Fruit fly (Drosophila melanogaster) whole organism, embryonic: Measurements from ENCODE around the gene orion.

ENCODE experiments used
- ATbp ChIP-seq: fragments of 200-800 bp; sonication (Bioruptor generic); optimal IDR thresholded peaks from 2 replicates; lab custom pipeline; 2017; ENCODE audit warnings: missing biosample characterization, mild to moderate bottlenecking, missing genetic modification characterization, missing genetic modification reagents
- CG10267 ChIP-seq: fragments of 200-800 bp; sonication (Bioruptor generic); optimal IDR thresholded peaks from 2 replicates; lab custom pipeline; 2018; ENCODE audit warnings: missing biosample characterization, mild to moderate bottlenecking, missing genetic modification characterization, moderate library complexity
- CG10979 ChIP-seq: fragments of 200-800 bp; sonication (Bioruptor generic); optimal IDR thresholded peaks from 2 replicates; lab custom pipeline; 2018; ENCODE audit warnings: missing biosample characterization, mild to moderate bottlenecking, missing genetic modification characterization, moderate library complexity
- CG11723 ChIP-seq: fragments of 200-800 bp; sonication (Bioruptor generic); optimal IDR thresholded peaks from 2 replicates; lab custom pipeline; 2017; ENCODE audit warnings: missing biosample characterization, mild to moderate bottlenecking, missing genetic modification characterization
- CG12391 ChIP-seq: fragments of 200-800 bp; sonication (Bioruptor generic); optimal IDR thresholded peaks from 3 replicates; lab custom pipeline; 2018; ENCODE audit warnings: missing biosample characterization, mild to moderate bottlenecking, missing genetic modification characterization, moderate library complexity
- CG13424 ChIP-seq: fragments of 200-800 bp; sonication (Bioruptor generic); optimal IDR thresholded peaks from 2 replicates; lab custom pipeline; 2019; ENCODE audit warnings: missing biosample characterization, mild to moderate bottlenecking, missing genetic modification characterization, moderate library complexity
- CG14441 ChIP-seq: fragments of 200-800 bp; sonication (Bioruptor generic); IDR thresholded peaks from 2 replicates; pipeline ENCODE4 v1.3.6; 2022; ENCODE audit warnings: missing biosample characterization, missing genetic modification characterization
- CG15073 ChIP-seq: fragments of 200-800 bp; sonication (Bioruptor generic); optimal IDR thresholded peaks from 2 replicates; lab custom pipeline; 2016; ENCODE audit warnings: missing biosample characterization, missing genetic modification characterization
- CG15479 ChIP-seq: fragments of 200-800 bp; sonication (Bioruptor generic); optimal IDR thresholded peaks from 3 replicates; lab custom pipeline; 2019; ENCODE audit warnings: missing biosample characterization, mild to moderate bottlenecking, missing genetic modification characterization, moderate library complexity
- CG15514 ChIP-seq: fragments of 200-800 bp; sonication (Bioruptor generic); optimal IDR thresholded peaks from 3 replicates; lab custom pipeline; 2017; ENCODE audit warnings: missing biosample characterization, missing genetic modification characterization, mild to moderate bottlenecking, moderate library complexity, missing genetic modification reagents
- CG17359 ChIP-seq: fragments of 200-800 bp; sonication (Bioruptor generic); optimal IDR thresholded peaks from 3 replicates; lab custom pipeline; 2018; ENCODE audit warnings: missing biosample characterization, mild to moderate bottlenecking, missing genetic modification characterization, moderate library complexity
- CG2712 ChIP-seq: fragments of 200-800 bp; optimal IDR thresholded peaks from 3 replicates; lab custom pipeline; 2019; ENCODE audit warnings: missing biosample characterization, mild to moderate bottlenecking, missing genetic modification characterization, moderate library complexity
- CG2875 ChIP-seq: fragments of 200-800 bp; sonication (Bioruptor generic); optimal IDR thresholded peaks from 2 replicates; lab custom pipeline; 2017; ENCODE audit warnings: missing biosample characterization, mild to moderate bottlenecking, missing genetic modification characterization, missing genetic modification reagents
- CG30431 ChIP-seq: fragments of 200-800 bp; sonication (Bioruptor generic); optimal IDR thresholded peaks from 2 replicates; lab custom pipeline; 2017; ENCODE audit warnings: missing biosample characterization, missing genetic modification characterization
- CG3281 ChIP-seq: fragments of 200-800 bp; sonication (Bioruptor generic); optimal IDR thresholded peaks from 3 replicates; lab custom pipeline; 2017; ENCODE audit warnings: missing biosample characterization, mild to moderate bottlenecking, missing genetic modification characterization
- CG3726 ChIP-seq: fragments of 200-800 bp; sonication (Bioruptor generic); IDR thresholded peaks from 3 replicates; pipeline ENCODE4, ENCODE4 v1.3.6; 2022; ENCODE audit warnings: missing biosample characterization, missing genetic modification characterization
- CG7786 ChIP-seq: fragments of 200-800 bp; sonication (Bioruptor generic); optimal IDR thresholded peaks from 2 replicates; lab custom pipeline; 2016; ENCODE audit warnings: missing biosample characterization, missing genetic modification characterization
- Chrac-16 ChIP-seq: fragments of 200-800 bp; sonication (Bioruptor generic); optimal IDR thresholded peaks from 3 replicates; lab custom pipeline; 2016; ENCODE audit warnings: missing biosample characterization, missing genetic modification characterization
- CoRest ChIP-seq: fragments of 200-800 bp; sonication (Bioruptor generic); optimal IDR thresholded peaks from 3 replicates; lab custom pipeline; 2018; ENCODE audit warnings: missing biosample characterization, mild to moderate bottlenecking, missing genetic modification characterization, moderate library complexity
- Dfd ChIP-seq, 2 experiments: fragments of >200 bp; optimal IDR thresholded peaks; 2 replicates each; lab custom pipeline; 2017; ENCODE audit warnings: missing biosample characterization in 2 of 2, missing genetic modification characterization in 2 of 2
- Dip2 ChIP-seq: fragments of 200-800 bp; sonication (Bioruptor generic); IDR thresholded peaks from 2 replicates; pipeline ENCODE4 v1.3.6; 2022; ENCODE audit warnings: missing biosample characterization, missing genetic modification characterization
- Fer3 ChIP-seq: fragments of 200-800 bp; sonication (Bioruptor generic); optimal IDR thresholded peaks from 2 replicates; lab custom pipeline; 2018; ENCODE audit warnings: missing biosample characterization, mild to moderate bottlenecking, missing genetic modification characterization, moderate library complexity
- Hr78 ChIP-seq, 2 experiments: fragments of 200-800 bp in 1 of 2; fragments of >200 bp in 1 of 2; sonication (Bioruptor generic) in 1 of 2; optimal IDR thresholded peaks; 2 replicates each; lab custom pipeline; 2017 to 2019; ENCODE audit warnings: missing biosample characterization in 2 of 2, missing genetic modification characterization in 2 of 2, mild to moderate bottlenecking in 1 of 2, moderate library complexity in 1 of 2
- PHDP ChIP-seq: fragments of 200-800 bp; sonication (Bioruptor generic); optimal IDR thresholded peaks from 3 replicates; lab custom pipeline; 2018; ENCODE audit warnings: missing biosample characterization, mild to moderate bottlenecking, missing genetic modification characterization, moderate library complexity
- Ptx1 ChIP-seq: fragments of 200-800 bp; sonication (Bioruptor generic); IDR thresholded peaks from 2 replicates; pipeline ENCODE4 v1.3.6; 2022; ENCODE audit warnings: missing biosample characterization, missing genetic modification characterization
- Ravus ChIP-seq: fragments of 200-800 bp; sonication (Bioruptor generic); IDR thresholded peaks from 2 replicates; pipeline ENCODE4 v1.3.6; 2022; ENCODE audit warnings: missing biosample characterization, missing genetic modification characterization
- Rfx ChIP-seq: fragments of 200-800 bp; sonication (Bioruptor generic); IDR thresholded peaks from 2 replicates; pipeline ENCODE4 v1.3.6; 2022; ENCODE audit warnings: missing biosample characterization, missing genetic modification characterization
- Sox102F ChIP-seq: fragments of 200-800 bp; sonication (Bioruptor generic); optimal IDR thresholded peaks from 2 replicates; lab custom pipeline; 2018; ENCODE audit warnings: missing biosample characterization, mild to moderate bottlenecking, missing genetic modification characterization, moderate library complexity
- Xbp1 ChIP-seq: fragments of 200-800 bp; sonication (Bioruptor generic); optimal IDR thresholded peaks from 3 replicates; lab custom pipeline; 2016; ENCODE audit warnings: missing biosample characterization, mild to moderate bottlenecking, missing genetic modification characterization
- ase ChIP-seq: fragments of 200-800 bp; sonication (Bioruptor generic); IDR thresholded peaks from 3 replicates; pipeline ENCODE4 v1.3.6; 2022; ENCODE audit warnings: missing biosample characterization, missing genetic modification characterization
- dati ChIP-seq: fragments of 200-800 bp; sonication (Bioruptor generic); IDR thresholded peaks from 2 replicates; pipeline ENCODE4 v1.3.6; 2022; ENCODE audit warnings: missing biosample characterization, missing genetic modification characterization
- dysf ChIP-seq: fragments of 200-800 bp; sonication (Bioruptor generic); IDR thresholded peaks from 3 replicates; pipeline ENCODE4 v1.3.6; 2022; ENCODE audit warnings: missing biosample characterization, missing genetic modification characterization
- esg ChIP-seq: fragments of 200-800 bp; sonication (Bioruptor generic); conservative IDR thresholded peaks from 2 replicates; pipeline ENCODE4 v1.3.6; 2022; ENCODE audit warnings: missing biosample characterization, missing genetic modification characterization
- fd64A ChIP-seq: fragments of 200-800 bp; sonication (Bioruptor generic); optimal IDR thresholded peaks from 3 replicates; lab custom pipeline; 2018; ENCODE audit warnings: missing biosample characterization, mild to moderate bottlenecking, missing genetic modification characterization
- fu2 ChIP-seq: fragments of 200-800 bp; sonication (Bioruptor generic); optimal IDR thresholded peaks from 2 replicates; lab custom pipeline; 2016; ENCODE audit warnings: missing biosample characterization, missing genetic modification characterization
- hkb ChIP-seq, 2 experiments: fragments of 200-800 bp in 1 of 2; fragments of >200 bp in 1 of 2; sonication (Bioruptor generic) in 1 of 2; IDR thresholded peaks in 1 of 2; optimal IDR thresholded peaks in 1 of 2; 2 replicates each; pipeline versions ENCODE4 v1.3.6 to Lab custom; 2017 to 2022; ENCODE audit warnings: missing biosample characterization in 1 of 2, missing genetic modification characterization in 1 of 2
- ind ChIP-seq: fragments of 200-800 bp; sonication (Bioruptor generic); optimal IDR thresholded peaks from 3 replicates; lab custom pipeline; 2016; ENCODE audit warnings: missing biosample characterization, missing genetic modification characterization
- nmo ChIP-seq: fragments of 200-800 bp; sonication (Bioruptor generic); optimal IDR thresholded peaks from 2 replicates; lab custom pipeline; 2018; ENCODE audit warnings: missing biosample characterization, mild to moderate bottlenecking, missing genetic modification characterization, moderate library complexity
- pan ChIP-seq, 4 experiments: fragments of >200 bp in 3 of 4; fragments of 200-800 bp in 1 of 4; sonication (Bioruptor generic) in 1 of 4; optimal IDR thresholded peaks in 3 of 4; IDR thresholded peaks in 1 of 4; 2 replicates each; pipeline versions ENCODE4 v1.3.6 to Lab custom; 2017 to 2022; ENCODE audit warnings: missing biosample characterization in 2 of 4, missing genetic modification characterization in 2 of 4, mixed read lengths in 1 of 4
- psq ChIP-seq: fragments of 200-800 bp; sonication (Bioruptor generic); optimal IDR thresholded peaks from 2 replicates; lab custom pipeline; 2017; ENCODE audit warnings: missing biosample characterization, missing genetic modification characterization
- ranshi ChIP-seq: fragments of 200-800 bp; sonication (Bioruptor generic); IDR thresholded peaks from 2 replicates; pipeline ENCODE4 v1.3.6; 2022; ENCODE audit warnings: missing biosample characterization, missing genetic modification characterization
- sens ChIP-seq: fragments of 200-800 bp; sonication (Bioruptor generic); peaks from one replicate; lab custom pipeline; 2016; ENCODE audit warnings: missing biosample characterization, missing genetic modification characterization
- seq ChIP-seq: fragments of 200-800 bp; sonication (Bioruptor generic); IDR thresholded peaks from 2 replicates; pipeline ENCODE4 v1.3.6; 2022; ENCODE audit warnings: missing biosample characterization, missing genetic modification characterization
- slbo ChIP-seq: fragments of 200-800 bp; sonication (Bioruptor generic); IDR thresholded peaks from 2 replicates; pipeline ENCODE4 v1.3.6; 2022; ENCODE audit warnings: missing biosample characterization, missing genetic modification characterization
- sna ChIP-seq: fragments of 200-800 bp; sonication (Bioruptor generic); IDR thresholded peaks from 2 replicates; pipeline ENCODE4 v1.3.6; 2022; ENCODE audit warnings: missing biosample characterization, missing genetic modification characterization; ENCODE audit not compliant: partially characterized antibody
- tna ChIP-seq: fragments of 200-800 bp; sonication (Bioruptor generic); IDR thresholded peaks from 2 replicates; pipeline ENCODE4 v1.3.6; 2022; ENCODE audit warnings: missing biosample characterization, missing genetic modification characterization; ENCODE audit not compliant: partially characterized antibody
- vvl ChIP-seq: fragments of 200-800 bp; sonication (Bioruptor generic); IDR thresholded peaks from 2 replicates; pipeline ENCODE4 v1.3.6; 2022; ENCODE audit warnings: missing biosample characterization, missing genetic modification characterization
- zen ChIP-seq: fragments of 200-800 bp; sonication (Bioruptor generic); optimal IDR thresholded peaks from 3 replicates; lab custom pipeline; 2018; ENCODE audit warnings: missing biosample characterization, mild to moderate bottlenecking, missing genetic modification characterization, moderate library complexity
- zfh2 ChIP-seq: fragments of 200-800 bp; sonication (Bioruptor generic); optimal IDR thresholded peaks from 2 replicates; lab custom pipeline; 2016; ENCODE audit warnings: missing biosample characterization, missing genetic modification characterization

The orion gene

dm6 chrX:7909482-7909881, 37.2 kb downstream of the orion start (continued):
- no peak for TF ChIP-seq hkb (optimal IDR thresholded peaks at IDR 0.05; lab: Kevin White, UChicago)
- 0 out of 2 replicates have a peak, but pooled peaks have one; percentile 36 for TF ChIP-seq hkb (GFP tag; IDR thresholded peaks at IDR 0.05; lab: Robert Waterston, UW)
- 0 out of 2 replicates have a peak, but pooled peaks have one; percentile 11 for TF ChIP-seq esg (GFP tag; lab: Robert Waterston, UW)
- TF ChIP-seq dati (GFP tag; lab: Robert Waterston, UW), result no peak
- peak; percentile 16 for TF ChIP-seq CG10979 (tag; lab: Kevin White, UChicago)
- peak; percentile 24; the same call in 1 of the 2 replicates for TF ChIP-seq vvl
- TF ChIP-seq Chrac-16 (GFP tag; lab: Kevin White, UChicago), result no peak
- peak; percentile 37; the same call in 1 of the 2 replicates for TF ChIP-seq seq
- TF ChIP-seq CG30431, result no peak
- no peak for TF ChIP-seq Dfd (GFP tag; optimal IDR thresholded peaks at IDR 0.05; lab: Kevin White, UChicago)
- TF ChIP-seq nmo (GFP tag; lab: Kevin White, UChicago), result peak; percentile 17
- no peak for TF ChIP-seq CG15479 (GFP tag; lab: Kevin White, UChicago)
- TF ChIP-seq CG14441, result peak; percentile 65
- TF ChIP-seq fu2 (GFP tag; lab: Kevin White, UChicago), result no peak
- peak; percentile 29 for TF ChIP-seq CoRest
- TF ChIP-seq sens (GFP tag; lab: Kevin White, UChicago), result peak; percentile 74
- TF ChIP-seq Dip2 (GFP tag; lab: Robert Waterston, UW), result no peak
- TF ChIP-seq pan (optimal IDR thresholded peaks at IDR 0.05; lab: Kevin White, UChicago), result no peak
- peak in 1 of 2 experiments; percentile 37 for TF ChIP-seq pan (GFP tag; optimal IDR thresholded peaks at IDR 0.05 in 1 of 2, IDR thresholded peaks at IDR 0.05 in 1 of 2)
- peak; percentile 57 for TF ChIP-seq slbo (GFP tag; lab: Robert Waterston, UW)
- TF ChIP-seq CG13424 (tag; lab: Kevin White, UChicago), result peak; percentile 25
- peak; percentile 3 for TF ChIP-seq Fer3 (tag; lab: Kevin White, UChicago)
- TF ChIP-seq CG17359, result peak; percentile 17
- TF ChIP-seq CG3281 (GFP tag; lab: Kevin White, UChicago), result peak; percentile 14
- TF ChIP-seq CG15073 (GFP tag; lab: Kevin White, UChicago), result no peak
- TF ChIP-seq CG10267 (tag; lab: Kevin White, UChicago), result no peak
- TF ChIP-seq sna (GFP tag; lab: Robert Waterston, UW), result no peak
- 0 out of 2 replicates have a peak, but pooled peaks have one; percentile 36 for TF ChIP-seq ranshi (GFP tag; lab: Robert Waterston, UW)
- TF ChIP-seq Xbp1, result peak; percentile 9
- TF ChIP-seq zen (tag; lab: Kevin White, UChicago), result no peak
- no peak for TF ChIP-seq zfh2
- no peak for TF ChIP-seq fd64A (GFP tag; lab: Kevin White, UChicago)
- no peak for TF ChIP-seq CG3726
- TF ChIP-seq ATbp (GFP tag; lab: Kevin White, UChicago), result peak; percentile 27
- 0 out of 3 replicates have a peak, but pooled peaks have one; percentile 50 for TF ChIP-seq ase (GFP tag; lab: Robert Waterston, UW)
- peak; percentile 7 for TF ChIP-seq CG2712 (tag; lab: Kevin White, UChicago)
- TF ChIP-seq Ptx1 (GFP tag; lab: Robert Waterston, UW), result peak; percentile 42; the same call in 1 of the 2 replicates
- no peak for TF ChIP-seq tna (GFP tag; lab: Robert Waterston, UW)
- TF ChIP-seq CG7786, result peak; percentile 20
- TF ChIP-seq Sox102F (GFP tag; lab: Kevin White, UChicago), result no peak
- TF ChIP-seq ind, result peak; percentile 12
- no peak for TF ChIP-seq psq (GFP tag; lab: Kevin White, UChicago)
- TF ChIP-seq CG15514 (GFP tag; lab: Kevin White, UChicago), result peak; percentile 32
- no peak for TF ChIP-seq CG12391 (tag; lab: Kevin White, UChicago)
- TF ChIP-seq CG11723 (GFP tag; lab: Kevin White, UChicago), result no peak
- peak; percentile 50 for TF ChIP-seq Rfx
- no peak for TF ChIP-seq Ravus (GFP tag; lab: Robert Waterston, UW)
- peak; percentile 60 for TF ChIP-seq dysf (GFP tag; lab: Robert Waterston, UW)
- peak; percentile 46 for TF ChIP-seq PHDP (tag; lab: Kevin White, UChicago)
- TF ChIP-seq CG2875 (GFP tag; lab: Kevin White, UChicago), result no peak
- peak in 1 of 2 experiments; percentile 3 for TF ChIP-seq Hr78 (GFP tag; optimal IDR thresholded peaks at IDR 0.05; lab: Kevin White, UChicago)
